Fruit fly (Drosophila melanogaster) whole organism, adult: ENCODE measurements around the gene jvl.

Experiments used
- CG12768 ChIP-seq: fragments of 200-800 bp; sonication (Bioruptor generic); optimal IDR thresholded peaks from 2 replicates; lab custom pipeline; 2017; ENCODE audit warnings: missing biosample characterization, missing genetic modification characterization, mild to moderate bottlenecking, moderate library complexity, missing genetic modification reagents
- CG14711 ChIP-seq: fragments of 200-800 bp; sonication (Bioruptor generic); optimal IDR thresholded peaks from 2 replicates; lab custom pipeline; 2018; ENCODE audit warnings: missing biosample characterization, mild to moderate bottlenecking, missing genetic modification characterization, moderate library complexity
- CG7045 ChIP-seq: fragments of 200-800 bp; sonication (Bioruptor generic); optimal IDR thresholded peaks from 2 replicates; lab custom pipeline; 2017; ENCODE audit warnings: missing biosample characterization, mild to moderate bottlenecking, missing genetic modification characterization
- Mnt ChIP-seq: fragments of 200-800 bp; sonication (Bioruptor generic); optimal IDR thresholded peaks from 2 replicates; lab custom pipeline; 2016; ENCODE audit warnings: missing biosample characterization, mild to moderate bottlenecking, missing genetic modification characterization
- bab1 ChIP-seq: fragments of 200-800 bp; sonication (Bioruptor generic); optimal IDR thresholded peaks from 3 replicates; lab custom pipeline; 2019; ENCODE audit warnings: missing biosample characterization, mild to moderate bottlenecking, missing genetic modification characterization, moderate library complexity
- cnc ChIP-seq, 2 experiments: fragments of >200 bp; optimal IDR thresholded peaks; 2 replicates each; lab custom pipeline; 2017
- kay ChIP-seq: fragments of 200-800 bp; sonication (Bioruptor generic); peaks from one replicate; lab custom pipeline; 2016; ENCODE audit warnings: missing biosample characterization, missing genetic modification characterization, borderline replicate concordance
- ovo ChIP-seq: fragments of 200-800 bp; sonication (Bioruptor generic); optimal IDR thresholded peaks from 2 replicates; lab custom pipeline; 2016; ENCODE audit warnings: missing biosample characterization, missing genetic modification characterization
- tj ChIP-seq: fragments of 200-800 bp; sonication (Bioruptor generic); optimal IDR thresholded peaks from 3 replicates; lab custom pipeline; 2017; ENCODE audit warnings: missing biosample characterization, mild to moderate bottlenecking, missing genetic modification characterization, moderate library complexity
- toe ChIP-seq: fragments of 200-800 bp; sonication (Bioruptor generic); optimal IDR thresholded peaks from 2 replicates; lab custom pipeline; 2016; ENCODE audit warnings: missing biosample characterization, missing genetic modification characterization

- no peak for TF ChIP-seq CG14711
- TF ChIP-seq ovo, result no peak
- TF ChIP-seq CG12768 (GFP tag; lab: Kevin White, UChicago), result no peak
- TF ChIP-seq kay, result no peak
- TF ChIP-seq toe, result no peak
- TF ChIP-seq bab1 (GFP tag; lab: Kevin White, UChicago), result no peak
- TF ChIP-seq Mnt (GFP tag; lab: Kevin White, UChicago), result no peak
- no peak for TF ChIP-seq tj
- no peak for TF ChIP-seq cnc (optimal IDR thresholded peaks at IDR 0.05; lab: Kevin White, UChicago)
- TF ChIP-seq CG7045 (GFP tag; lab: Kevin White, UChicago), result no peak
These were observed 16.9 kb downstream of the jvl start for dm6 chr3R:14758331-14758730.
